Worm (Caenorhabditis elegans) whole organism, L4/young adult: ENCODE results near the gene F35A5.8.

Experiments
- W03F9.2 ChIP-seq: fragments of 150-350 bp; optimal IDR thresholded peaks from 2 replicates; lab custom pipeline; 2014; ENCODE audit warnings: missing biosample characterization, missing genetic modification characterization
- dao-5 ChIP-seq: sonication (generic microtip); optimal IDR thresholded peaks from 2 replicates; lab custom pipeline; 2016; ENCODE audit warnings: missing genotype, missing genetic modification characterization, moderate library complexity, missing compliant biosample characterization

ce11 chrX:3766552-3766951 is 36.7 kb downstream of the F35A5.8 start, which contains the start of gene F47B7.4:
- TF ChIP-seq dao-5 (tag; lab: Kevin White, UChicago) (no peak), W03F9.2 (tag; lab: Kevin White, UChicago) (no peak)
